Fruit fly (Drosophila melanogaster): ENCODE data around the gene Tango6.
A peak's percentile ranks its signal among the peaks of the same experiment; 100 is the strongest.

Tango6 gene

DNA sequence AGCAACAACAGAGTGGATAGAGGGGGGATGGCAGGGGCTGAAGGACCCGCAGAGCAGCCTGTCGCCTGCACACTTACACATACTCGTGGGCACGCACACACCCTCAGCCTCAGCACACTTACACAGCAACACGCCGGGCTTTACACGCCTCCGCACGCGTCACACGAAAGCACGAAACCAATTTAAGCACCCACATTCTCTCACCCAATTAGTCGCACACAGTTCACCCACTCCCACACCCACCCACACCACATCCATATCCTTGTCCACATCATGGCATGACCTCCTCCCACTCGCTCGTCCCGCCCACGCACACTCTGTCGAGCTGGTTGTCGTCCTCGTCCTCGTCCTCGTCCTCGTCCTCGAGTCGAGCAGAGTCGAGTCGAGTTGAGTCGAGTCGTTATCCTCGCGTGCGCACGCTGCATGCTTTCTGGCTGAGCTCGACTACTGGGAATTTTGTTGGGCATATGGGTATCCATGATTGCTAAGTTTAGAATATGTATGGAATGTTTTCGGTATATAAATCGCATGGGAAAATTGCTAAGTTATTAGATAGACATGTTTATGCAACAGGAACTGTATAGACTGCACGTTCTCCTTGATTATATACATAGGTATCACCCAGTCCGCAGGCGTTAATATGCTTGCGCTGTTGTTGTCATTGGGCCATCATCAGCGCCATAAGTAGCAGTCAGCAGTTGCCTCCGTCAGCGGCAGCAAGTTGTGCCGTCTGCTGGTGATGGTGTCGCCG is 43.2 kb downstream of the Tango6 start:
- peak; percentile 66 for TF ChIP-seq CG9948 (tag; optimal IDR thresholded peaks at IDR 0.05)
- peak; percentile 67; the same call in 2 of the 3 replicates for TF ChIP-seq CG4496 (GFP tag; IDR thresholded peaks at IDR 0.05)
- TF ChIP-seq CG8301 (tag; optimal IDR thresholded peaks at IDR 0.05): peak; percentile 61
- TF ChIP-seq CG13204 (GFP tag; optimal IDR thresholded peaks at IDR 0.05): peak; percentile 61
- TF ChIP-seq CG34367 (tag; optimal IDR thresholded peaks at IDR 0.05): peak; percentile 75
- peak; percentile 46 for TF ChIP-seq gl (tag; optimal IDR thresholded peaks at IDR 0.05)
- TF ChIP-seq Ets98B (GFP tag; IDR thresholded peaks at IDR 0.05): peak; percentile 62; the same call in 1 of the 2 replicates
- peak; percentile 48 for TF ChIP-seq Snoo (tag; optimal IDR thresholded peaks at IDR 0.05)
- no peak for TF ChIP-seq EcR (GFP tag; optimal IDR thresholded peaks at IDR 0.05)
- TF ChIP-seq CG15710 (tag; optimal IDR thresholded peaks at IDR 0.05): peak; percentile 76
- peak; percentile 74 for TF ChIP-seq CG17806 (tag; optimal IDR thresholded peaks at IDR 0.05)
- TF ChIP-seq CG14655 (GFP tag; optimal IDR thresholded peaks at IDR 0.05): peak; percentile 69
- TF ChIP-seq Pif1B (GFP tag; optimal IDR thresholded peaks at IDR 0.05): peak; percentile 42
- peak; percentile 76 for TF ChIP-seq CG32121 (GFP tag; IDR thresholded peaks at IDR 0.05)
- TF ChIP-seq CG8159 (tag; optimal IDR thresholded peaks at IDR 0.05): peak; percentile 80
- TF ChIP-seq rn (GFP tag; IDR thresholded peaks at IDR 0.05): 0 out of 2 replicates have a peak, but pooled peaks have one; percentile 34
- TF ChIP-seq Pif1A (GFP tag; optimal IDR thresholded peaks at IDR 0.05): peak; percentile 76
- TF ChIP-seq D1 (tag; optimal IDR thresholded peaks at IDR 0.05): no peak
- peak; percentile 32; the same call in 1 of the 2 replicates for TF ChIP-seq CG10348 (GFP tag; IDR thresholded peaks at IDR 0.05)
- peak; percentile 54; the same call in 1 of the 2 replicates for TF ChIP-seq CG12605 (GFP tag; IDR thresholded peaks at IDR 0.05)
- peak; percentile 81 for TF ChIP-seq fd96Ca (GFP tag; IDR thresholded peaks at IDR 0.05)

DNA sequence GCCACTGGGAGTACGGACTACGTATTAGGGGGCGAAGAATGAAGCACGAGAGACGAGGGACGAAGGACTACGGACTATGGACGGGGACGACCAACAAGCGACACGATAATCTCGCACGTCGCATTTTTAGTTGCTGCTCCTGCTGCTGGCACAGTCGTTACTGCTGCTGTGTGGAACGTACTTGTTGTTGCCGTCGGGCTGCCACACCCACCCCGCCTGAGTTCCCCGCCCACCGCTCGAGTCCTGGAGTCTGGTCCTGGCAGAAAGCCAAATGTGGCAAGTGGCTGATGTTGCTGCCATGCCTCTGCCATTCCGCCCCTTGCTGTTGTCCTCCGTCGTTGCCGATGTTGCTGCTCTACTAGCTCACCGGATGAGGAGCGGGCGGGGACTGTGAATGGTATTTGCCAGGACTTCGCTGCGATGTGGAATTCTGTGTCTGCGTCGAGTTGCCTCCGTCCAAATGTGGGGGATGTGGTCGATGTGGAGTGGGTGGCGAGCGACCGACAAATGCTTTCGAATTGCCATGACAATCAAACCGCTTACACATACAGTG is 44.0 kb downstream of the Tango6 start:
- TF ChIP-seq CG13204 (GFP tag; optimal IDR thresholded peaks at IDR 0.05) (peak; percentile 64), CG17806 (tag; optimal IDR thresholded peaks at IDR 0.05) (no peak)

DNA sequence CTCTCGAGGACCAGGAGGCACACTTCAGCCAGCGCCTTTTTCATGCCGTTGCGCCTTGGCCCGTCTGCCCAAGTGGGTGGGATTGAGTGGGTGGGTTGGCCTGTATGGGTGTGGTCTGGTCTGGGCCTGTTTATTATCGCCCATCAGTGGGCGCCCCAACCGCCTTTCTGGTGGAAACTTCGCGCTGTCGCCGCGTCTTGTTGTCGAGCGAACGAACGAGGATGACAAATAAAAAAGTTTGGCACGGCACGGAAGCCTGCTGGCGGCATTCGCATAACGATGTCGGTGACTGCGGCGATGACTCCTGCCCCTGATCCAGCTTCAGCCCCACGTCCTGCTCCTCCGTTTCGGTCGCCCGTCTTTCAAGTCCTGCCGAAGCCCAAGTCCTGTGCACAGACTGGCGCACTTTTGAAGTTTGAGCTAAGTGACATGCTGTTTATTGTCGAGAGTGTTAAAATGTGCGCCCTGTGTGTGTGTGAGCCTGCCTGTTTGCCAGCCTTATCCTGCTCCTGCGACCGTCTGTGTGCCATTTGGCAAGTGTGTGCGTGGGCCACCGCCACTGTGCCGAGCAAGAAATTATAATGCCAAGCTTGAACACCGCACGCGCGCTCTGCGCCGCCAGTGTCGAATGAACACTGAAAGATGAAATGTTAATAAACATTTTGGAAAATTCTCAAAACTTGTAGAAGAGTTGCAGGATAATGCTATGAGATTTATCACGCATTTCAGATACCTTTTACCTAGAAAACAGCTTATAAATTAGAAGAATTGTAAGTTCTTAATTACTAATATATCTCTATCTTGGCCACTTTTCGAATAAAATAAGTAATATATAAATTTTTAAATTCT is 45.4 kb downstream of the Tango6 start:
- TF ChIP-seq Pif1B (GFP tag; optimal IDR thresholded peaks at IDR 0.05) (peak; percentile 4), CG13204 (GFP tag; optimal IDR thresholded peaks at IDR 0.05) (no peak), CG4496 (GFP tag; IDR thresholded peaks at IDR 0.05) (peak; percentile 40; the same call in 1 of the 3 replicates), CG17806 (tag; optimal IDR thresholded peaks at IDR 0.05) (peak; percentile 57), rn (GFP tag; IDR thresholded peaks at IDR 0.05) (no peak), CG12605 (GFP tag; IDR thresholded peaks at IDR 0.05) (no peak), EcR (GFP tag; optimal IDR thresholded peaks at IDR 0.05) (no peak), CG8301 (tag; optimal IDR thresholded peaks at IDR 0.05) (peak; percentile 35), gl (tag; optimal IDR thresholded peaks at IDR 0.05) (no peak), fd96Ca (GFP tag; IDR thresholded peaks at IDR 0.05) (no peak), Pif1A (GFP tag; optimal IDR thresholded peaks at IDR 0.05) (peak; percentile 10), CG10348 (GFP tag; IDR thresholded peaks at IDR 0.05) (no peak), CG34367 (tag; optimal IDR thresholded peaks at IDR 0.05) (peak; percentile 39), CG15710 (tag; optimal IDR thresholded peaks at IDR 0.05) (peak; percentile 67), D1 (tag; optimal IDR thresholded peaks at IDR 0.05) (no peak), CG32121 (GFP tag; IDR thresholded peaks at IDR 0.05) (no peak), CG8159 (tag; optimal IDR thresholded peaks at IDR 0.05) (peak; percentile 76), CG14655 (GFP tag; optimal IDR thresholded peaks at IDR 0.05) (peak; percentile 58), Ets98B (GFP tag; IDR thresholded peaks at IDR 0.05) (no peak), Snoo (tag; optimal IDR thresholded peaks at IDR 0.05) (peak; percentile 24), CG9948 (tag; optimal IDR thresholded peaks at IDR 0.05) (peak; percentile 55)

DNA sequence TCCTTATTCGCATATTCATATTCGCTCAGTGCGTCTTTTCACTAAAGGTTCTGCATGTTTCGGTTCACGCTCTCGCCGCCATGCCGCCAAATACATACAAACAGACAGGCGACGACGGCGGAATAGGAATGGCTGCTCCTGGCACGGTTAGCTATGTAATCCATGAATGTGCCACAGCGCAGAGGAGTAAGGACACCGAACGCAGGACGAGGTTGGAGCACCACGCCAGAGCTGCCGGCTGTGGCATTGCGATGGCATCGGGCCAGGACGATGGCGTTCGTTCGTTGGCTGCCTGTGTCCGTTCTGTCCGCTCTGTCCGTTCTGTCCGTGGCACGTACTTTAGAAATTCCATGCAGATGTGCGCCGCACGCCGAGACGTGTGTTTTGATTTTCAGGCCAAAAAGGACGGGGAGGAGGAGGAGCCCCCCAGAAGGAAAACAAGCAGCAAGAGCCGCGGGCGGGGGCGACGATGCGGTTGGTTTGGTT is 46.1 kb downstream of the Tango6 start:
- TF ChIP-seq CG12605 (GFP tag; IDR thresholded peaks at IDR 0.05) (no peak), CG17806 (tag; optimal IDR thresholded peaks at IDR 0.05) (no peak), CG8301 (tag; optimal IDR thresholded peaks at IDR 0.05) (no peak), CG34367 (tag; optimal IDR thresholded peaks at IDR 0.05) (no peak), CG9948 (tag; optimal IDR thresholded peaks at IDR 0.05) (no peak), CG4496 (GFP tag; IDR thresholded peaks at IDR 0.05) (no peak)

DNA sequence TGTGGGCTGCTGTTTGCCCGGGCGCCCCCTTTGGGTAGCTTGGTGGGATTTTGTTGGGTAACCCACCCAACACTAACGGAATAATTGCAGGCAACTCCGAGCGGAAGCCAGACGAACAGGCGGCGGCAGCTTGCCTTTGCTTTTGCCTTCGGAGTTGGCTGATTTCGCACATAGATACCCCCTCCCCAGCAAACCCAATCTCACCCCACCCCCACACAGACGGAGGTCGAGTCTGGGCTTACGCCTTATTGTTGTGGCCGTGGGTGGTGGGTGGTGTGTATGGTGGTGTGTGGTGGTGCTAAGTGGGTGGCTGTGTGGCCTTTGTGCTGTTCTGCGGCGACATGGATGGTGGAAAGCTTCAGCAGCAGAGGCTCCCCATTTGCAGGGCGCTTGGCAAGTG is 46.8 kb downstream of the Tango6 start:
- TF ChIP-seq CG12605 (GFP tag; IDR thresholded peaks at IDR 0.05): no peak
- TF ChIP-seq CG13204 (GFP tag; optimal IDR thresholded peaks at IDR 0.05): peak; percentile 50

DNA sequence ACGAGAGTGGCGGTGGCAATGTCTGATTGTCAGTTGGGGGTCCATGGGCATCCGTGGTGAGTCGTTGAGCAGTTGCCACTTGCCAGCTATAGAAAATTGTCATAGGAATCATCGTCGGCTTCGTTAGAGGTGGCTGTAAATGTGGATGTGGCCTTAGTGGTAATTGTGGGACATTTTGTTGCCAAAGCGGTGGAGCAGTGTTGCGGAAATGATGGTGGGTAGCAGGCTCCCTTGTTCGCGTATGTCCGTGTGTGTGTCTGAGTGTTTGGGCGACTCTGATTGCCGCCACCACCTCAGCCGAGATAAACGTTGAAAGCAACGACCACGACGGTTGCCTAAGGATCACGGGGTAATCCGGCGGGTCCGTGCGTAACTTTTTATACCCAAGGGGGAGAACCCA is 48.2 kb downstream of the Tango6 start:
- no peak for TF ChIP-seq D1 (tag; optimal IDR thresholded peaks at IDR 0.05)
- TF ChIP-seq rn (GFP tag; IDR thresholded peaks at IDR 0.05): no peak
- no peak for TF ChIP-seq CG9948 (tag; optimal IDR thresholded peaks at IDR 0.05)
- no peak for TF ChIP-seq CG34367 (tag; optimal IDR thresholded peaks at IDR 0.05)

Data from whole organism, pupa.